Fruit fly (Drosophila melanogaster) whole organism, wandering third instar larva: ENCODE results near the gene CG9518.

Source experiments
- Abd-B ChIP-seq: fragments of >200 bp; optimal IDR thresholded peaks from 2 replicates; lab custom pipeline; 2017; ENCODE audit warnings: missing biosample characterization, missing genetic modification characterization
- CG32264 ChIP-seq: fragments of 200-800 bp; sonication (Bioruptor generic); optimal IDR thresholded peaks from 2 replicates; lab custom pipeline; 2016; ENCODE audit warnings: missing biosample characterization, missing genetic modification characterization
- CG9705 ChIP-seq: fragments of 200-800 bp; sonication (Bioruptor generic); optimal IDR thresholded peaks from 2 replicates; lab custom pipeline; 2018; ENCODE audit warnings: missing biosample characterization, mild to moderate bottlenecking, missing genetic modification characterization
- CrebA ChIP-seq: fragments of 200-800 bp; sonication (Bioruptor generic); optimal IDR thresholded peaks from 2 replicates; lab custom pipeline; 2016; ENCODE audit warnings: missing biosample characterization, mild to moderate bottlenecking, missing genetic modification characterization, borderline replicate concordance
- Dfd ChIP-seq: fragments of >200 bp; optimal IDR thresholded peaks from 2 replicates; lab custom pipeline; 2017; ENCODE audit warnings: missing biosample characterization, missing genetic modification characterization
- Dif ChIP-seq: fragments of 200-275, 200-300 bp; sonication (Bioruptor generic); optimal IDR thresholded peaks from 2 replicates; lab custom pipeline; 2018; ENCODE audit warnings: missing biosample characterization, missing genetic modification characterization; ENCODE audit not compliant: partially characterized antibody
- GATAd ChIP-seq: sonication (Bioruptor generic); optimal IDR thresholded peaks from 2 replicates; lab custom pipeline; 2016; ENCODE audit warnings: missing biosample characterization, missing genetic modification characterization
- HLH106 ChIP-seq: fragments of 200-800 bp; optimal IDR thresholded peaks from 3 replicates; lab custom pipeline; 2019; ENCODE audit warnings: missing biosample characterization, mild to moderate bottlenecking, missing genetic modification characterization, moderate library complexity
- Hnf4 ChIP-seq: fragments of 200-800 bp; sonication (Bioruptor generic); optimal IDR thresholded peaks from 2 replicates; lab custom pipeline; 2016; ENCODE audit warnings: missing biosample characterization, mild to moderate bottlenecking, missing genetic modification characterization
- Hr78 ChIP-seq: fragments of >200 bp; optimal IDR thresholded peaks from 2 replicates; lab custom pipeline; 2017; ENCODE audit warnings: missing biosample characterization, missing genetic modification characterization
- Hr83 ChIP-seq: fragments of 200-300 bp; sonication (Bioruptor generic); optimal IDR thresholded peaks from 2 replicates; lab custom pipeline; 2016; ENCODE audit warnings: missing biosample characterization, mild to moderate bottlenecking, missing genetic modification characterization, moderate library complexity; ENCODE audit not compliant: poor library complexity, severe bottlenecking
- Jra ChIP-seq: sonication (Bioruptor generic); optimal IDR thresholded peaks from 2 replicates; lab custom pipeline; 2016; ENCODE audit warnings: missing biosample characterization, missing genetic modification characterization
- Mio ChIP-seq: sonication (Bioruptor generic); optimal IDR thresholded peaks from 2 replicates; lab custom pipeline; 2016; ENCODE audit warnings: missing biosample characterization, missing genetic modification characterization
- Myc ChIP-seq: fragments of >200 bp; optimal IDR thresholded peaks from 2 replicates; lab custom pipeline; 2017
- N ChIP-seq: fragments of >200 bp; optimal IDR thresholded peaks from 2 replicates; lab custom pipeline; 2018; ENCODE audit warnings: missing biosample characterization, missing external identifiers, missing genetic modification characterization
- OdsH ChIP-seq: fragments of 200-800 bp; sonication (Bioruptor generic); optimal IDR thresholded peaks from 2 replicates; lab custom pipeline; 2016; ENCODE audit warnings: missing biosample characterization, mild to moderate bottlenecking, missing genetic modification characterization
- Rel ChIP-seq, 2 experiments: fragments of 200-800 bp; sonication (Bioruptor generic) in 1 of 2; optimal IDR thresholded peaks; 2 replicates in 1 of 2; 3 replicates in 1 of 2; lab custom pipeline; 2016 to 2019; ENCODE audit warnings: mild to moderate bottlenecking in 2 of 2, missing biosample characterization in 2 of 2, missing genetic modification characterization in 2 of 2, moderate library complexity in 1 of 2
- Sp1 ChIP-seq: fragments of 200-800 bp; sonication (Bioruptor generic); optimal IDR thresholded peaks from 3 replicates; lab custom pipeline; 2019; ENCODE audit warnings: missing biosample characterization, mild to moderate bottlenecking, missing genetic modification characterization, moderate library complexity
- Vsx2 ChIP-seq: fragments of 200-300, 225-300 bp; sonication (Bioruptor generic); optimal IDR thresholded peaks from 2 replicates; lab custom pipeline; 2018; ENCODE audit warnings: missing biosample characterization, missing genetic modification characterization; ENCODE audit not compliant: partially characterized antibody
- br ChIP-seq: fragments of 200-800 bp; sonication (Bioruptor generic); optimal IDR thresholded peaks from 2 replicates; lab custom pipeline; 2016; ENCODE audit warnings: missing biosample characterization, missing genetic modification characterization
- brk ChIP-seq: fragments of 200-800 bp; sonication (Bioruptor generic); optimal IDR thresholded peaks from 2 replicates; lab custom pipeline; 2016; ENCODE audit warnings: missing biosample characterization, mild to moderate bottlenecking, missing genetic modification characterization
- dl ChIP-seq, 2 experiments: fragments of 175-275, 200-275 bp in 1 of 2; fragments of 200-275 bp in 1 of 2; sonication (Bioruptor generic); optimal IDR thresholded peaks; lab custom pipeline; 2018; ENCODE audit warnings: mild to moderate bottlenecking in 2 of 2, missing biosample characterization in 2 of 2, missing genetic modification characterization in 2 of 2, moderate library complexity in 2 of 2; ENCODE audit not compliant: partially characterized antibody in 2 of 2, insufficient read depth in 1 of 2
- dmrt93B ChIP-seq: fragments of 200-800 bp; sonication (Bioruptor generic); optimal IDR thresholded peaks from 2 replicates; lab custom pipeline; 2018; ENCODE audit warnings: missing biosample characterization, mild to moderate bottlenecking, missing genetic modification characterization
- dsf ChIP-seq: sonication (Bioruptor generic); optimal IDR thresholded peaks from 2 replicates; lab custom pipeline; 2016; ENCODE audit warnings: missing biosample characterization, missing genetic modification characterization, borderline replicate concordance
- ey ChIP-seq: fragments of 200-800 bp; sonication (Bioruptor generic); optimal IDR thresholded peaks from 2 replicates; lab custom pipeline; 2016; ENCODE audit warnings: missing biosample characterization, missing genetic modification characterization
- foxo ChIP-seq, 2 experiments: fragments of 200-800 bp; sonication (Bioruptor generic); optimal IDR thresholded peaks; 2 replicates in 1 of 2; 3 replicates in 1 of 2; lab custom pipeline; 2016 to 2017; ENCODE audit warnings: missing biosample characterization in 2 of 2, missing genetic modification characterization in 2 of 2
- fru ChIP-seq: fragments of 200-800 bp; sonication (Bioruptor generic); optimal IDR thresholded peaks from 3 replicates; lab custom pipeline; 2016; ENCODE audit warnings: missing biosample characterization, mild to moderate bottlenecking, missing genetic modification characterization
- h ChIP-seq: fragments of 200-800 bp; sonication (Bioruptor generic); optimal IDR thresholded peaks from 3 replicates; lab custom pipeline; 2016; ENCODE audit warnings: missing biosample characterization, mild to moderate bottlenecking, missing genetic modification characterization
- jim ChIP-seq: fragments of 175-275, 200-325 bp; sonication (Bioruptor generic); optimal IDR thresholded peaks from 2 replicates; lab custom pipeline; 2016; ENCODE audit warnings: missing biosample characterization, mild to moderate bottlenecking, missing genetic modification characterization
- lola ChIP-seq: fragments of >200 bp; optimal IDR thresholded peaks from 2 replicates; lab custom pipeline; 2017; ENCODE audit warnings: missing biosample characterization, missing genetic modification characterization
- pan ChIP-seq: fragments of >200 bp; optimal IDR thresholded peaks from 2 replicates; lab custom pipeline; 2017
- psq ChIP-seq: fragments of 200-800 bp; sonication (Bioruptor generic); optimal IDR thresholded peaks from 3 replicates; lab custom pipeline; 2017; ENCODE audit warnings: missing biosample characterization, mild to moderate bottlenecking, missing genetic modification characterization, moderate library complexity
- rgr ChIP-seq: fragments of 200-800 bp; sonication (Bioruptor generic); optimal IDR thresholded peaks from 3 replicates; lab custom pipeline; 2016; ENCODE audit warnings: missing biosample characterization, mild to moderate bottlenecking, missing genetic modification characterization
- sage ChIP-seq: fragments of 200-800 bp; sonication (Bioruptor generic); optimal IDR thresholded peaks from 2 replicates; lab custom pipeline; 2016; ENCODE audit warnings: missing biosample characterization, mild to moderate bottlenecking, missing genetic modification characterization
- sv ChIP-seq: fragments of 200-800 bp; sonication (Bioruptor generic); optimal IDR thresholded peaks from 3 replicates; lab custom pipeline; 2016; ENCODE audit warnings: missing biosample characterization, missing genetic modification characterization
- tai ChIP-seq: sonication (Bioruptor generic); optimal IDR thresholded peaks from 2 replicates; lab custom pipeline; 2016; ENCODE audit warnings: missing biosample characterization, missing genetic modification characterization
- woc ChIP-seq: sonication (Bioruptor generic); optimal IDR thresholded peaks from 2 replicates; lab custom pipeline; 2016; ENCODE audit warnings: missing biosample characterization, mild to moderate bottlenecking, missing genetic modification characterization

Gene CG9518

dm6 chrX:14839739-14840347 lies 31.1 kb downstream of the CG9518 start:
- TF ChIP-seq Vsx2 (no peak), fru (peak; percentile 40), Hnf4 (no peak), CG9705 (no peak), CrebA (GFP tag; lab: Kevin White, UChicago) (no peak), Abd-B (GFP tag; lab: Kevin White, UChicago) (no peak), jim (GFP tag; lab: Kevin White, UChicago) (no peak), OdsH (GFP tag; lab: Kevin White, UChicago) (peak; percentile 8), Dif (no peak), dsf (GFP tag; lab: Kevin White, UChicago) (no peak), foxo (GFP tag; optimal IDR thresholded peaks at IDR 0.05; lab: Kevin White, UChicago) (peak in 1 of 2 experiments; percentile 63), Rel (GFP tag; optimal IDR thresholded peaks at IDR 0.05; lab: Kevin White, UChicago) (no peak), Rel (tag; optimal IDR thresholded peaks at IDR 0.05; lab: Kevin White, UChicago) (peak; percentile 21), N (GFP tag; lab: Kevin White, UChicago) (no peak), lola (no peak), brk (GFP tag; lab: Kevin White, UChicago) (no peak), Mio (no peak), GATAd (peak; percentile 7), dmrt93B (GFP tag; lab: Kevin White, UChicago) (no peak), Hr78 (GFP tag; lab: Kevin White, UChicago) (no peak), dl (GFP tag; optimal IDR thresholded peaks at IDR 0.05; lab: Kevin White, UChicago; ENCODE audit: insufficient read depth in 1 of 2, partially characterized antibody in 2 of 2) (no peak), pan (no peak), sv (GFP tag; lab: Kevin White, UChicago) (no peak), h (GFP tag; lab: Kevin White, UChicago) (peak; percentile 47), HLH106 (tag; lab: Kevin White, UChicago) (peak; percentile 54), Hr83 (no peak), sage (no peak), woc (GFP tag; lab: Kevin White, UChicago) (peak; percentile 0), Sp1 (GFP tag; lab: Kevin White, UChicago) (no peak), ey (GFP tag; lab: Kevin White, UChicago) (peak; percentile 48), br (GFP tag; lab: Kevin White, UChicago) (no peak), Jra (GFP tag; lab: Kevin White, UChicago) (no peak), Myc (lab: Kevin White, UChicago) (no peak), psq (peak; percentile 23), tai (GFP tag; lab: Kevin White, UChicago) (no peak), CG32264 (GFP tag; lab: Kevin White, UChicago) (no peak), rgr (peak; percentile 70)
- TF ChIP-seq, all 38 proteins: peak for 11

DNA sequence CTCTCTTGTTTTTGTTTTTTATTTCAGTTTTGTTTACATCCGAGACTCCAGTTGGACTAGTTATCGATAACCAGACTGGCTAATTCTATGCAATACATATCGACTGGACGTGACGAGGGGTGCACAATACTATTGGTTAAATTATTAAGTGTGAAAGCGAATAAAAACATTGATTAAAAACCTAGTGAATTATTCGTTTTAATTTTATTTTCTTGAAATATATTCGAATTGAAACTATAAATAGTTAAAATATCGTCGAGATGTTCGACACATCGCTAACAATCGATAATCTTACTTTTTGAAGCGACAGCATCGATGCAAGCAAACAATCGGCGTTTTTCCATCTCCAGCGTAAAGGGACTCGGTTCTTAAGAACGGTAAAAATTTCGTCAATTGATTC lies 31.9 kb downstream of the CG9518 start, which contains the start of the genes CG32590 and Flo2:
CG32590 (minus strand) TSS at position 60 of the 400 bp plus-strand sequence.
Flo2 (plus strand) TSS at position 330 of the 400 bp plus-strand sequence.
- TF ChIP-seq woc (GFP tag; lab: Kevin White, UChicago) (peak; percentile 58), foxo (GFP tag; optimal IDR thresholded peaks at IDR 0.05; lab: Kevin White, UChicago) (peak in 1 of 2 experiments; percentile 83), Jra (GFP tag; lab: Kevin White, UChicago) (peak; percentile 86), Sp1 (GFP tag; lab: Kevin White, UChicago) (peak; percentile 68), Dfd (no peak), Mio (peak; percentile 27), lola (no peak), HLH106 (tag; lab: Kevin White, UChicago) (peak; percentile 69), psq (peak; percentile 71), Vsx2 (no peak), rgr (peak; percentile 78), h (GFP tag; lab: Kevin White, UChicago) (peak; percentile 89), dsf (GFP tag; lab: Kevin White, UChicago) (peak; percentile 72), Rel (GFP tag; optimal IDR thresholded peaks at IDR 0.05; lab: Kevin White, UChicago) (no peak), Rel (tag; optimal IDR thresholded peaks at IDR 0.05; lab: Kevin White, UChicago) (peak; percentile 56), CG9705 (peak; percentile 50), Hr78 (GFP tag; lab: Kevin White, UChicago) (no peak), CG32264 (GFP tag; lab: Kevin White, UChicago) (peak; percentile 64), Dif (no peak), GATAd (peak; percentile 68), sage (peak; percentile 23), dl (GFP tag; optimal IDR thresholded peaks at IDR 0.05; lab: Kevin White, UChicago; ENCODE audit: insufficient read depth in 1 of 2, partially characterized antibody in 2 of 2) (no peak), ey (GFP tag; lab: Kevin White, UChicago) (peak; percentile 81), OdsH (GFP tag; lab: Kevin White, UChicago) (peak; percentile 73), br (GFP tag; lab: Kevin White, UChicago) (peak; percentile 63), Abd-B (GFP tag; lab: Kevin White, UChicago) (no peak), sv (GFP tag; lab: Kevin White, UChicago) (peak; percentile 50), N (GFP tag; lab: Kevin White, UChicago) (no peak), jim (GFP tag; lab: Kevin White, UChicago) (no peak), fru (peak; percentile 76), CrebA (GFP tag; lab: Kevin White, UChicago) (no peak)
